Worm (Caenorhabditis elegans) whole organism, L3 larva: ENCODE data around the gene fbxc-25.

Experiments
- nhr-11 ChIP-seq: fragments of 150-350 bp; optimal IDR thresholded peaks from 2 replicates; lab custom pipeline; 2014; ENCODE audit warnings: missing biosample characterization, missing genetic modification characterization
- zag-1 ChIP-seq: fragments of 150-350 bp; optimal IDR thresholded peaks from 2 replicates; lab custom pipeline; 2014; ENCODE audit warnings: missing biosample characterization, missing genetic modification characterization

- TF ChIP-seq zag-1 (tag; lab: Kevin White, UChicago) (no peak), nhr-11 (tag; lab: Kevin White, UChicago) (no peak)
Observed at ce11 chrII:2298742-2299141, 2.7 kb upstream of the fbxc-25 start, which contains the start of gene B0281.4.
